Worm (Caenorhabditis elegans): ENCODE measurements around the gene wrt-2.

The wrt-2 gene

DNA sequence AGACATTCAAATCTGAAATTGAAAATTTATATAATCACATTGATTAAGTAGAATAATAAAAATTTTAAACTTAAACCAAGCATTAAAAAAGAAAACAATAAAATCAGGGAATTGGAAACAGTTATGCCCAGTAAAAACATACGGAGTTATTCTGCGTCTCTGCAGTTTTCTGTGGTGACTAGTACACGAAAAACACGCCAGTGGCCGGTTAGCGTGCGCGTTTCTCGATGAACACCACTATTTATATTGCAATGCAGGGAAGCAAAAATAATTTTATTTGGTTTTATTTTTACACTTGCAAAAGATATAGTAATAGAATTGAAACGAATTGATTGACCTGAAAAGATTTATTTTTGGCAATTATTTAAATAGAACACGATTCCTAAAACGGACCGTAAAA, 5.7 kb upstream of the wrt-2 start, which contains the start of gene sec-3:
sec-3 (minus strand) TSS at position 21 of the 400 bp plus-strand sequence.
- TF ChIP-seq ztf-11 (tag; optimal IDR thresholded peaks at IDR 0.05), result no peak
- TF ChIP-seq sem-4 (tag; optimal IDR thresholded peaks at IDR 0.05), result peak; percentile 81
- peak; percentile 90 for TF ChIP-seq F13H6.1 (tag; optimal IDR thresholded peaks at IDR 0.05)
- TF ChIP-seq ztf-1 (GFP tag; conservative IDR thresholded peaks at IDR 0.05), result no peak
- TF ChIP-seq elt-3 (tag; optimal IDR thresholded peaks at IDR 0.05), result no peak
- TF ChIP-seq blmp-1 (tag; optimal IDR thresholded peaks at IDR 0.05; ENCODE audit: insufficient read depth), result peak; percentile 37
- peak; percentile 84 for TF ChIP-seq gmeb-1 (tag; optimal IDR thresholded peaks at IDR 0.05)
- TF ChIP-seq crh-2 (tag; optimal IDR thresholded peaks at IDR 0.05), result peak; percentile 90
- TF ChIP-seq R02D3.7 (tag; optimal IDR thresholded peaks at IDR 0.05), result peak; percentile 39
- TF ChIP-seq mdl-1 (tag; optimal IDR thresholded peaks at IDR 0.05), result peak in 1 of 2 experiments; percentile 38
- TF ChIP-seq nhr-6 (tag; optimal IDR thresholded peaks at IDR 0.05), result peak; percentile 83
- no peak for TF ChIP-seq mbf-1 (tag; optimal IDR thresholded peaks at IDR 0.05)
- TF ChIP-seq nhr-10 (tag; optimal IDR thresholded peaks at IDR 0.05), result peak; percentile 22
- peak; percentile 83 for TF ChIP-seq mab-5 (tag; optimal IDR thresholded peaks at IDR 0.05)
- TF ChIP-seq fos-1 (tag; optimal IDR thresholded peaks at IDR 0.05), result peak; percentile 88
- no peak for TF ChIP-seq aly-2 (tag; optimal IDR thresholded peaks at IDR 0.05)
- peak; percentile 97 for TF ChIP-seq C34F6.9 (tag; optimal IDR thresholded peaks at IDR 0.05)
- peak; percentile 85 for TF ChIP-seq sma-3 (GFP tag; optimal IDR thresholded peaks at IDR 0.05)
- TF ChIP-seq Y55F3AM.14 (GFP tag; optimal IDR thresholded peaks at IDR 0.05), result no peak
- TF ChIP-seq unc-39 (tag; optimal IDR thresholded peaks at IDR 0.05), result no peak
- peak; percentile 82 for TF ChIP-seq egl-27 (tag; optimal IDR thresholded peaks at IDR 0.05)
- peak; percentile 79 for TF ChIP-seq nhr-21 (tag; optimal IDR thresholded peaks at IDR 0.05)
- peak; percentile 91 for TF ChIP-seq sma-9 (GFP tag; optimal IDR thresholded peaks at IDR 0.05)
- no peak for TF ChIP-seq sma-9 (tag; optimal IDR thresholded peaks at IDR 0.05)
- no peak for TF ChIP-seq ceh-82 (tag; optimal IDR thresholded peaks at IDR 0.05)
- peak; percentile 85 for TF ChIP-seq nhr-129 (tag; optimal IDR thresholded peaks at IDR 0.05)
- peak; percentile 80 to 92 for TF ChIP-seq lsy-2 (tag; optimal IDR thresholded peaks at IDR 0.05)
- peak; percentile 23 for TF ChIP-seq zag-1 (tag; optimal IDR thresholded peaks at IDR 0.05)
- peak; percentile 13 for TF ChIP-seq nhr-237 (tag; optimal IDR thresholded peaks at IDR 0.05)
- TF ChIP-seq nhr-23 (tag; optimal IDR thresholded peaks at IDR 0.05), result no peak
- peak; percentile 94 for TF ChIP-seq unc-55 (GFP tag; optimal IDR thresholded peaks at IDR 0.05)
- peak; percentile 88 for TF ChIP-seq nhr-25 (tag; optimal IDR thresholded peaks at IDR 0.05)
- TF ChIP-seq skn-1 (tag; optimal IDR thresholded peaks at IDR 0.05), result peak; percentile 50
- TF ChIP-seq ztf-4 (tag; optimal IDR thresholded peaks at IDR 0.05), result peak; percentile 77
- peak; percentile 43 for TF ChIP-seq ama-1 (optimal IDR thresholded peaks at IDR 0.05)
- TF ChIP-seq nhr-11 (tag; optimal IDR thresholded peaks at IDR 0.05), result no peak
- TF ChIP-seq lin-39 (tag; optimal IDR thresholded peaks at IDR 0.05), result no peak
- no peak for TF ChIP-seq dmd-4 (tag; optimal IDR thresholded peaks at IDR 0.05)
- TF ChIP-seq unc-62 (GFP tag; optimal IDR thresholded peaks at IDR 0.05), result no peak
- peak; percentile 22 for TF ChIP-seq nhr-77 (tag; optimal IDR thresholded peaks at IDR 0.05)
- TF ChIP-seq alr-1 (tag; optimal IDR thresholded peaks at IDR 0.05), result no peak
- peak; percentile 59 for TF ChIP-seq snpc-4 (tag; optimal IDR thresholded peaks at IDR 0.05)
- TF ChIP-seq peb-1 (tag; optimal IDR thresholded peaks at IDR 0.05), result no peak
- no peak for TF ChIP-seq elt-1 (tag; optimal IDR thresholded peaks at IDR 0.05)
- no peak for TF ChIP-seq ZK546.5 (tag; optimal IDR thresholded peaks at IDR 0.05)
- peak; percentile 56 for TF ChIP-seq nhr-12 (tag; optimal IDR thresholded peaks at IDR 0.05)
- TF ChIP-seq lin-11 (tag; optimal IDR thresholded peaks at IDR 0.05), result peak; percentile 57
- peak; percentile 79 for TF ChIP-seq ceh-16 (tag; optimal IDR thresholded peaks at IDR 0.05)
- TF ChIP-seq lin-13 (GFP tag; optimal IDR thresholded peaks at IDR 0.05), result peak; percentile 87
